Fruit fly (Drosophila melanogaster): ENCODE results near the gene Ir85a.
A peak's percentile ranks its signal among the peaks of the same experiment; 100 is the strongest.

The Ir85a gene

dm6 chr3R:8799866-8800265 lies 5.4 kb downstream of the Ir85a start (continued):
- TF ChIP-seq CG6175 (GFP tag; IDR thresholded peaks at IDR 0.05) (no peak), CG10321 (GFP tag; IDR thresholded peaks at IDR 0.05) (no peak), CG7271 (tag; optimal IDR thresholded peaks at IDR 0.05) (no peak), CG17328 (GFP tag; IDR thresholded peaks at IDR 0.05) (no peak), CG3281 (GFP tag; optimal IDR thresholded peaks at IDR 0.05) (no peak), wor (GFP tag; IDR thresholded peaks at IDR 0.05) (no peak), CG15696 (tag; optimal IDR thresholded peaks at IDR 0.05) (no peak), lilli (GFP tag; optimal IDR thresholded peaks at IDR 0.05) (no peak), cg (GFP tag; optimal IDR thresholded peaks at IDR 0.05) (no peak), CG11723 (GFP tag; optimal IDR thresholded peaks at IDR 0.05) (no peak), CG10654 (GFP tag; optimal IDR thresholded peaks at IDR 0.05) (no peak), CG14050 (GFP tag; IDR thresholded peaks at IDR 0.05) (no peak), z (GFP tag; IDR thresholded peaks at IDR 0.05) (no peak), CG42726 (GFP tag; IDR thresholded peaks at IDR 0.05; ENCODE audit: partially characterized antibody) (no peak), Hmr (GFP tag; optimal IDR thresholded peaks at IDR 0.05) (peak; percentile 20), Ada2b (GFP tag; IDR thresholded peaks at IDR 0.05) (no peak)

dm6 chr3R:8801126-8801762 lies 6.8 kb downstream of the Ir85a start, which contains the start of the genes Pif1A, Pif1B and CCT7:
Gene Pif1A (minus strand): TSS chr3R:8801176.
Gene Pif1B (minus strand): TSS chr3R:8801176.
Gene CCT7 (plus strand): TSS chr3R:8801564.
- peak; percentile 69 for TF ChIP-seq CHES-1-like (GFP tag; optimal IDR thresholded peaks at IDR 0.05)
- TF ChIP-seq HLH54F (GFP tag; optimal IDR thresholded peaks at IDR 0.05), result peak; percentile 25
- TF ChIP-seq Hr39 (optimal IDR thresholded peaks at IDR 0.05), result no peak
- no peak for TF ChIP-seq CG32772 (GFP tag; IDR thresholded peaks at IDR 0.05)
- TF ChIP-seq HmgZ (tag; optimal IDR thresholded peaks at IDR 0.05), result peak; percentile 25
- TF ChIP-seq CG15011 (GFP tag; optimal IDR thresholded peaks at IDR 0.05), result no peak
- peak; percentile 66 for TF ChIP-seq MESR4 (GFP tag; optimal IDR thresholded peaks at IDR 0.05)
- TF ChIP-seq CG17912 (GFP tag; optimal IDR thresholded peaks at IDR 0.05), result no peak
- peak; percentile 10 for TF ChIP-seq shn (GFP tag; optimal IDR thresholded peaks at IDR 0.05)
- peak; percentile 15 for TF ChIP-seq CG11504 (tag; optimal IDR thresholded peaks at IDR 0.05)
- TF ChIP-seq CG34376 (GFP tag; optimal IDR thresholded peaks at IDR 0.05), result peak; percentile 29
- TF ChIP-seq lilli (GFP tag; optimal IDR thresholded peaks at IDR 0.05), result peak; percentile 53
- TF ChIP-seq Ada2b (GFP tag; IDR thresholded peaks at IDR 0.05), result no peak
- peak; percentile 43 for TF ChIP-seq CG2120 (GFP tag; optimal IDR thresholded peaks at IDR 0.05)
- TF ChIP-seq CG5953 (GFP tag; IDR thresholded peaks at IDR 0.05), result no peak
- TF ChIP-seq ERR (GFP tag; optimal IDR thresholded peaks at IDR 0.05), result peak; percentile 18
- TF ChIP-seq Scr (GFP tag; IDR thresholded peaks at IDR 0.05; ENCODE audit: partially characterized antibody), result peak; percentile 95
- peak; percentile 62 for TF ChIP-seq MBD-R2 (GFP tag; IDR thresholded peaks at IDR 0.05)
- TF ChIP-seq corto (GFP tag; optimal IDR thresholded peaks at IDR 0.05), result no peak
- no peak for TF ChIP-seq CG14050 (GFP tag; IDR thresholded peaks at IDR 0.05)
- TF ChIP-seq Bgb (GFP tag; IDR thresholded peaks at IDR 0.05; ENCODE audit: partially characterized antibody), result peak; percentile 92
- TF ChIP-seq nerfin-1 (tag; optimal IDR thresholded peaks at IDR 0.05), result peak; percentile 10
- TF ChIP-seq CG7357 (GFP tag; IDR thresholded peaks at IDR 0.05), result peak; percentile 89
- peak; percentile 36 for TF ChIP-seq NC2β (GFP tag; optimal IDR thresholded peaks at IDR 0.05)
- TF ChIP-seq Tbp (GFP tag; optimal IDR thresholded peaks at IDR 0.05), result no peak
- no peak for TF ChIP-seq aop (GFP tag; IDR thresholded peaks at IDR 0.05)
- no peak for TF ChIP-seq sd (tag; optimal IDR thresholded peaks at IDR 0.05)
- peak; percentile 26 for TF ChIP-seq CG18262 (tag; optimal IDR thresholded peaks at IDR 0.05)
- no peak for TF ChIP-seq CG16779 (GFP tag; IDR thresholded peaks at IDR 0.05)
- peak; percentile 75 for TF ChIP-seq CG7963 (GFP tag; IDR thresholded peaks at IDR 0.05; ENCODE audit: partially characterized antibody)
- peak; percentile 33 for TF ChIP-seq CG12299 (tag; optimal IDR thresholded peaks at IDR 0.05)
- peak; percentile 77 for TF ChIP-seq pzg (GFP tag; optimal IDR thresholded peaks at IDR 0.05)
- peak; percentile 99 for TF ChIP-seq Dll (GFP tag; IDR thresholded peaks at IDR 0.05; ENCODE audit: partially characterized antibody)
- no peak for TF ChIP-seq slp2 (GFP tag; optimal IDR thresholded peaks at IDR 0.05)
- peak; percentile 96 for TF ChIP-seq Doc3 (GFP tag; IDR thresholded peaks at IDR 0.05; ENCODE audit: partially characterized antibody)
- TF ChIP-seq abd-A (tag; optimal IDR thresholded peaks at IDR 0.05), result peak; percentile 68

Measured in whole organism, embryonic.